Worm (Caenorhabditis elegans) whole organism, L4 larva: ENCODE data around the gene syx-2.
"Not testable (repeated sequence)": the region's sequence is repeated elsewhere in the genome, so short reads cannot be mapped to it uniquely, and the experiment has no call there.

ENCODE experiments used
- D1046.2 ChIP-seq: fragments of 200-800 bp; sonication (Bioruptor generic); IDR thresholded peaks from 2 replicates; pipeline ENCODE4 v1.3.6; 2022; ENCODE audit warnings: missing genetic modification characterization, missing compliant biosample characterization
- F26F4.8 ChIP-seq: fragments of 200-800 bp; sonication (Bioruptor generic); conservative IDR thresholded peaks from 2 replicates; pipeline ENCODE4 v1.3.6; 2022; ENCODE audit warnings: missing genetic modification characterization, missing compliant biosample characterization
- F44E2.7 ChIP-seq: fragments of 200-800 bp; sonication (Bioruptor generic); IDR thresholded peaks from 2 replicates; pipeline ENCODE4 v2.1.2; 2022; ENCODE audit warnings: missing genetic modification characterization, missing compliant biosample characterization
- T26A8.4 ChIP-seq: fragments of 200-800 bp; sonication (Bioruptor generic); IDR thresholded peaks from 2 replicates; pipeline ENCODE4 v1.3.6; 2022; ENCODE audit warnings: missing genetic modification characterization, missing compliant biosample characterization
- Y105C5A.15 ChIP-seq: fragments of 200-800 bp; sonication (Bioruptor generic); IDR thresholded peaks from 2 replicates; pipeline ENCODE4 v1.3.6; 2022; ENCODE audit warnings: missing genetic modification characterization, missing compliant biosample characterization
- Y48G9A.11 ChIP-seq: fragments of 200-800 bp; sonication (Bioruptor generic); IDR thresholded peaks from 2 replicates; pipeline ENCODE4 v1.3.6; 2022; ENCODE audit warnings: missing genetic modification reagents, missing genetic modification characterization, missing compliant biosample characterization
- ZK337.2 ChIP-seq: fragments of 200-800 bp; sonication (Bioruptor generic); IDR thresholded peaks from 2 replicates; pipeline ENCODE4 v1.3.6; 2022; ENCODE audit warnings: missing genetic modification reagents, missing genetic modification characterization, missing compliant biosample characterization
- arid-1 ChIP-seq: fragments of 200-800 bp; sonication (Bioruptor generic); conservative IDR thresholded peaks from 2 replicates; pipeline ENCODE4 v1.3.6; 2022; ENCODE audit warnings: missing genetic modification reagents, missing genetic modification characterization, missing compliant biosample characterization
- ceh-20 ChIP-seq: fragments of 200-800 bp; sonication (Bioruptor generic); IDR thresholded peaks from 2 replicates; pipeline ENCODE4 v1.3.6; 2022; ENCODE audit warnings: missing genetic modification reagents, missing genetic modification characterization, missing compliant biosample characterization
- ceh-62 ChIP-seq: sonication (generic microtip); optimal IDR thresholded peaks from 2 replicates; lab custom pipeline; 2017; ENCODE audit warnings: missing biosample characterization, missing genetic modification characterization
- cey-2 ChIP-seq: sonication (generic microtip); optimal IDR thresholded peaks from 3 replicates; lab custom pipeline; 2017; ENCODE audit warnings: missing genetic modification characterization, mild to moderate bottlenecking, missing compliant biosample characterization, antibody characterized with exemption, borderline replicate concordance; ENCODE audit not compliant: insufficient read depth
- ctbp-1 ChIP-seq: fragments of 200-800 bp; sonication (Bioruptor generic); IDR thresholded peaks from 2 replicates; pipeline ENCODE4 v1.3.6; 2022; ENCODE audit warnings: missing genetic modification reagents, missing genetic modification characterization, missing compliant biosample characterization
- dmd-6 ChIP-seq: fragments of 200-800 bp; sonication (Bioruptor generic); IDR thresholded peaks from 2 replicates; pipeline ENCODE4 v1.3.6; 2022; ENCODE audit warnings: missing genetic modification reagents, missing genetic modification characterization, missing compliant biosample characterization
- dmd-8 ChIP-seq: fragments of 200-800 bp; sonication (Bioruptor generic); IDR thresholded peaks from 2 replicates; pipeline ENCODE4 v1.3.6; 2022; ENCODE audit warnings: missing genetic modification characterization, missing compliant biosample characterization
- dmd-9 ChIP-seq: fragments of 200-800 bp; sonication (Bioruptor generic); IDR thresholded peaks from 2 replicates; pipeline ENCODE4 v1.3.6; 2022; ENCODE audit warnings: missing genetic modification reagents, missing genetic modification characterization, missing compliant biosample characterization
- egl-43 ChIP-seq: fragments of 200-800 bp; sonication (Bioruptor generic); IDR thresholded peaks from 2 replicates; pipeline ENCODE4 v1.3.6; 2022; ENCODE audit warnings: missing genetic modification reagents, missing genetic modification characterization, missing compliant biosample characterization
- fos-1 ChIP-seq: fragments of 150-350 bp; optimal IDR thresholded peaks from 2 replicates; lab custom pipeline; 2014; ENCODE audit warnings: missing biosample characterization, missing genetic modification characterization
- hmg-1.1 ChIP-seq: fragments of 200-800 bp; sonication (Bioruptor generic); IDR thresholded peaks from 2 replicates; pipeline ENCODE4 v1.3.6; 2022; ENCODE audit warnings: missing genetic modification reagents, missing genetic modification characterization, missing compliant biosample characterization
- jun-1 ChIP-seq: fragments of 150-350 bp; optimal IDR thresholded peaks from 2 replicates; lab custom pipeline; 2014; ENCODE audit warnings: missing biosample characterization, missing genetic modification reagents, missing genetic modification characterization
- lim-7 ChIP-seq: fragments of 200-800 bp; sonication (Bioruptor generic); IDR thresholded peaks from 2 replicates; pipeline ENCODE4 v1.3.6; 2022; ENCODE audit warnings: missing genetic modification characterization, missing compliant biosample characterization
- lin-1 ChIP-seq: fragments of 200-800 bp; sonication (Bioruptor generic); IDR thresholded peaks from 2 replicates; pipeline ENCODE4 v1.3.6; 2022; ENCODE audit warnings: missing genetic modification reagents, missing genetic modification characterization, missing compliant biosample characterization
- lin-29 ChIP-seq: fragments of 200-800 bp; sonication (Bioruptor generic); IDR thresholded peaks from 2 replicates; pipeline ENCODE4 v1.3.6; 2022; ENCODE audit warnings: missing genetic modification reagents, missing genetic modification characterization, missing compliant biosample characterization
- lin-38 ChIP-seq: fragments of 200-800 bp; sonication (Bioruptor generic); IDR thresholded peaks from 2 replicates; pipeline ENCODE4 v1.3.6; 2022; ENCODE audit warnings: missing genetic modification reagents, missing genetic modification characterization, missing compliant biosample characterization
- madf-5 ChIP-seq, 2 experiments: fragments of 200-800 bp; sonication (Bioruptor generic); IDR thresholded peaks; 2 replicates each; pipeline ENCODE4 v1.3.6; 2022; ENCODE audit warnings: missing compliant biosample characterization in 2 of 2, missing genetic modification characterization in 2 of 2
- madf-9 ChIP-seq: fragments of 200-800 bp; sonication (Bioruptor generic); conservative IDR thresholded peaks from 2 replicates; pipeline ENCODE4 v1.3.6; 2022; ENCODE audit warnings: missing genetic modification reagents, missing genetic modification characterization, missing compliant biosample characterization
- mdl-1 ChIP-seq, 2 experiments: fragments of 150-350 bp in 1 of 2; sonication (generic microtip) in 1 of 2; optimal IDR thresholded peaks; 2 replicates each; lab custom pipeline; 2014 to 2017; ENCODE audit warnings: missing biosample characterization in 2 of 2, missing genetic modification characterization in 2 of 2
- mdt-29 ChIP-seq: fragments of 200-800 bp; sonication (Bioruptor generic); IDR thresholded peaks from 2 replicates; pipeline ENCODE4 v1.3.6; 2022; ENCODE audit warnings: missing genetic modification reagents, missing genetic modification characterization, missing compliant biosample characterization
- mes-2 ChIP-seq: sonication (generic microtip); optimal IDR thresholded peaks from 2 replicates; lab custom pipeline; 2016; ENCODE audit warnings: missing genotype, mild to moderate bottlenecking, missing genetic modification characterization, missing compliant biosample characterization; ENCODE audit not compliant: poor library complexity, severe bottlenecking
- mxl-2 ChIP-seq: fragments of 200-800 bp; sonication (Bioruptor generic); conservative IDR thresholded peaks from 2 replicates; pipeline ENCODE4 v1.3.6; 2022; ENCODE audit warnings: missing genetic modification reagents, missing genetic modification characterization, missing compliant biosample characterization
- nhr-10 ChIP-seq: fragments of 150-350 bp; optimal IDR thresholded peaks from 2 replicates; lab custom pipeline; 2014; ENCODE audit warnings: missing biosample characterization, missing genetic modification characterization
- nhr-41 ChIP-seq: fragments of 200-800 bp; sonication (Bioruptor generic); IDR thresholded peaks from 2 replicates; pipeline ENCODE4 v1.3.6; 2022; ENCODE audit warnings: missing genetic modification reagents, missing genetic modification characterization, missing compliant biosample characterization
- nhr-42 ChIP-seq: fragments of 200-800 bp; sonication (Bioruptor generic); IDR thresholded peaks from 2 replicates; pipeline ENCODE4 v1.3.6; 2022; ENCODE audit warnings: missing genetic modification characterization, missing compliant biosample characterization
- pha-4 ChIP-seq, 2 experiments: fragments of 150-350 bp in 1 of 2; fragments of 200-800 bp in 1 of 2; sonication (Bioruptor generic) in 1 of 2; IDR thresholded peaks in 1 of 2; optimal IDR thresholded peaks in 1 of 2; 2 replicates each; pipeline versions ENCODE4 v1.3.6 to Lab custom; 2014 to 2022; ENCODE audit warnings: missing genetic modification characterization in 2 of 2, missing genetic modification reagents in 2 of 2, missing biosample characterization in 1 of 2, missing compliant biosample characterization in 1 of 2
- php-3 ChIP-seq: fragments of 200-800 bp; sonication (Bioruptor generic); IDR thresholded peaks from 2 replicates; pipeline ENCODE4 v1.3.6; 2022; ENCODE audit warnings: missing genetic modification reagents, missing genetic modification characterization, missing compliant biosample characterization
- saeg-2 ChIP-seq: fragments of 200-800 bp; sonication (Bioruptor generic); IDR thresholded peaks from 2 replicates; pipeline ENCODE4 v1.3.6; 2022; ENCODE audit warnings: missing genetic modification reagents, missing genetic modification characterization, missing compliant biosample characterization
- snpc-1.2 ChIP-seq: fragments of 200-800 bp; sonication (Bioruptor generic); IDR thresholded peaks from 2 replicates; pipeline ENCODE4 v1.3.6; 2022; ENCODE audit warnings: missing genetic modification reagents, missing genetic modification characterization, missing compliant biosample characterization
- tra-1 ChIP-seq: fragments of 200-800 bp; sonication (Bioruptor generic); IDR thresholded peaks from 2 replicates; pipeline ENCODE4 v1.3.6; 2022; ENCODE audit warnings: missing genetic modification reagents, missing genetic modification characterization, missing compliant biosample characterization
- unc-62 ChIP-seq, 3 experiments: fragments of 150-350 bp in 1 of 3; sonication (generic microtip); optimal IDR thresholded peaks in 2 of 3; peaks in 1 of 3; 1 replicate in 1 of 3; 2 replicates in 2 of 3; lab custom pipeline; 2014 to 2017; ENCODE audit warnings: missing biosample characterization in 3 of 3, missing genetic modification characterization in 3 of 3, missing genetic modification reagents in 3 of 3, missing genotype in 1 of 3
- vab-7 ChIP-seq: fragments of 200-800 bp; sonication (Bioruptor generic); IDR thresholded peaks from 2 replicates; pipeline ENCODE4 v1.3.6; 2022; ENCODE audit warnings: missing genetic modification reagents, missing genetic modification characterization, missing compliant biosample characterization
- zfp-3 ChIP-seq: fragments of 200-800 bp; sonication (Bioruptor generic); conservative IDR thresholded peaks from 2 replicates; pipeline ENCODE4 v1.3.6; 2022; ENCODE audit warnings: missing genetic modification reagents, missing genetic modification characterization, missing compliant biosample characterization
- ztf-7 ChIP-seq: fragments of 150-350 bp; optimal IDR thresholded peaks from 2 replicates; lab custom pipeline; 2014; ENCODE audit warnings: missing biosample characterization, missing genetic modification characterization

Gene syx-2

ce11 chrX:13969257-13969968, 9.5 kb downstream of the syx-2 start (continued):
- TF ChIP-seq cey-2 (tag; lab: Kevin White, UChicago) (no peak), unc-62 (GFP tag; optimal IDR thresholded peaks at IDR 0.05 in 1 of 2; lab: Kevin White, UChicago) (peak in 1 of 2 experiments; percentile 98), unc-62 (tag; optimal IDR thresholded peaks at IDR 0.05; lab: Kevin White, UChicago) (no peak), nhr-10 (tag; lab: Kevin White, UChicago) (peak; percentile 46), ztf-7 (tag; lab: Kevin White, UChicago) (peak; percentile 61), ceh-62 (tag; lab: Kevin White, UChicago) (no peak), jun-1 (tag; lab: Kevin White, UChicago) (peak; percentile 50), mdl-1 (tag; optimal IDR thresholded peaks at IDR 0.05; lab: Kevin White, UChicago) (peak; percentile 58 to 93), lin-38 (GFP tag; lab: Robert Waterston, UW) (no peak), egl-43 (GFP tag; lab: Robert Waterston, UW) (peak; percentile 70), fos-1 (tag; lab: Kevin White, UChicago) (no peak), pha-4 (GFP tag; IDR thresholded peaks at IDR 0.05; lab: Robert Waterston, UW) (peak; percentile 69), pha-4 (tag; optimal IDR thresholded peaks at IDR 0.05; lab: Kevin White, UChicago) (no peak)

- TF ChIP-seq ceh-20 (GFP tag; lab: Robert Waterston, UW) (peak; percentile 48; the same call in 1 of the 2 replicates), vab-7 (peak; percentile 72), mes-2 (tag; lab: Kevin White, UChicago) (peak; percentile 24), nhr-42 (peak; percentile 38; the same call in 1 of the 2 replicates), F44E2.7 (GFP tag; lab: Robert Waterston, UW) (peak; percentile 76; the same call in 1 of the 2 replicates), T26A8.4 (GFP tag; lab: Robert Waterston, UW) (peak; percentile 81), ctbp-1 (GFP tag; lab: Robert Waterston, UW) (peak; percentile 68; the same call in 1 of the 2 replicates), zfp-3 (GFP tag; lab: Robert Waterston, UW) (0 out of 2 replicates have a peak, but pooled peaks have one; percentile 54), lin-38 (GFP tag; lab: Robert Waterston, UW) (peak; percentile 74), saeg-2 (GFP tag; lab: Robert Waterston, UW) (peak; percentile 47; the same call in 1 of the 2 replicates), D1046.2 (GFP tag; lab: Robert Waterston, UW) (0 out of 2 replicates have a peak, but pooled peaks have one; percentile 51), dmd-8 (GFP tag; lab: Robert Waterston, UW) (peak; percentile 90), dmd-6 (peak; percentile 52; the same call in 1 of the 2 replicates), mdt-29 (peak; percentile 62; the same call in 1 of the 2 replicates), hmg-1.1 (GFP tag; lab: Robert Waterston, UW) (peak; percentile 32; the same call in 1 of the 2 replicates), F26F4.8 (peak; percentile 94), dmd-9 (GFP tag; lab: Robert Waterston, UW) (peak; percentile 86), mxl-2 (0 out of 2 replicates have a peak, but pooled peaks have one; percentile 48), nhr-41 (GFP tag; lab: Robert Waterston, UW) (peak; percentile 87), lin-1 (peak; percentile 81), snpc-1.2 (GFP tag; lab: Robert Waterston, UW) (peak; percentile 89), Y48G9A.11 (GFP tag; lab: Robert Waterston, UW) (peak; percentile 75), lin-29 (peak; percentile 33; the same call in 1 of the 2 replicates), madf-5 (GFP tag; IDR thresholded peaks at IDR 0.05; lab: Robert Waterston, UW) (peak; percentile 77 to 83; a peak in 3 of 4 replicates), madf-9 (GFP tag; lab: Robert Waterston, UW) (peak; percentile 68), egl-43 (GFP tag; lab: Robert Waterston, UW) (peak; percentile 90), lim-7 (GFP tag; lab: Robert Waterston, UW) (peak; percentile 96), arid-1 (GFP tag; lab: Robert Waterston, UW) (peak; percentile 75), ZK337.2 (GFP tag; lab: Robert Waterston, UW) (peak; percentile 52; the same call in 1 of the 2 replicates), Y105C5A.15 (GFP tag; lab: Robert Waterston, UW) (peak; percentile 62; the same call in 1 of the 2 replicates), tra-1 (GFP tag; lab: Robert Waterston, UW) (peak; percentile 93), php-3 (GFP tag; lab: Robert Waterston, UW) (peak; percentile 76), pha-4 (GFP tag; IDR thresholded peaks at IDR 0.05; lab: Robert Waterston, UW) (peak; percentile 93)
- TF ChIP-seq pha-4 (tag; optimal IDR thresholded peaks at IDR 0.05; lab: Kevin White, UChicago) = not testable (repeated sequence)
- TF ChIP-seq, all 104 proteins: peak for 33; not testable (repeated sequence) for 71
Observed at ce11 chrX:13973086-13973485, 13.1 kb downstream of the syx-2 start.
